Fruit fly (Drosophila melanogaster) whole organism, embryonic: Measurements from ENCODE around the gene CG7728.

Experiments used
- Antp ChIP-seq: fragments of 200-800 bp; sonication (Bioruptor generic); optimal IDR thresholded peaks from 3 replicates; lab custom pipeline; 2016; ENCODE audit warnings: missing biosample characterization, missing genetic modification characterization
- CG10147 ChIP-seq: fragments of 200-800 bp; sonication (Bioruptor generic); optimal IDR thresholded peaks from 2 replicates; lab custom pipeline; 2019; ENCODE audit warnings: missing biosample characterization, mild to moderate bottlenecking, missing genetic modification characterization, moderate library complexity
- CG10565 ChIP-seq: fragments of 200-800 bp; sonication (Bioruptor generic); optimal IDR thresholded peaks from 3 replicates; lab custom pipeline; 2016; ENCODE audit warnings: missing biosample characterization, mild to moderate bottlenecking, missing genetic modification characterization
- CG11560 ChIP-seq: fragments of 200-800 bp; sonication (Bioruptor generic); IDR thresholded peaks from 3 replicates; pipeline ENCODE4 v1.3.6; 2022; ENCODE audit warnings: missing biosample characterization, missing genetic modification characterization
- CG11723 ChIP-seq: fragments of 200-800 bp; sonication (Bioruptor generic); optimal IDR thresholded peaks from 2 replicates; lab custom pipeline; 2017; ENCODE audit warnings: missing biosample characterization, mild to moderate bottlenecking, missing genetic modification characterization
- CG12942 ChIP-seq: fragments of 200-800 bp; sonication (Bioruptor generic); optimal IDR thresholded peaks from 3 replicates; lab custom pipeline; 2016; ENCODE audit warnings: missing biosample characterization, missing genetic modification characterization
- CG13287 ChIP-seq: fragments of 200-800 bp; sonication (Bioruptor generic); IDR thresholded peaks from 2 replicates; pipeline ENCODE4 v1.3.6; 2022; ENCODE audit warnings: missing biosample characterization, missing genetic modification characterization; ENCODE audit not compliant: partially characterized antibody
- CG13424 ChIP-seq: fragments of 200-800 bp; sonication (Bioruptor generic); optimal IDR thresholded peaks from 2 replicates; lab custom pipeline; 2019; ENCODE audit warnings: missing biosample characterization, mild to moderate bottlenecking, missing genetic modification characterization, moderate library complexity
- CG14667 ChIP-seq: fragments of 200-800 bp; sonication (Bioruptor generic); IDR thresholded peaks from 2 replicates; pipeline ENCODE4 v1.3.6; 2022; ENCODE audit warnings: missing biosample characterization, missing genetic modification characterization
- CG14710 ChIP-seq: fragments of 200-800 bp; sonication (Bioruptor generic); optimal IDR thresholded peaks from 3 replicates; lab custom pipeline; 2019; ENCODE audit warnings: missing biosample characterization, mild to moderate bottlenecking, missing genetic modification characterization, moderate library complexity
- CG1529 ChIP-seq: fragments of 200-800 bp; sonication (Bioruptor generic); optimal IDR thresholded peaks from 3 replicates; lab custom pipeline; 2018; ENCODE audit warnings: missing biosample characterization, missing genetic modification characterization
- CG15479 ChIP-seq: fragments of 200-800 bp; sonication (Bioruptor generic); optimal IDR thresholded peaks from 3 replicates; lab custom pipeline; 2019; ENCODE audit warnings: missing biosample characterization, mild to moderate bottlenecking, missing genetic modification characterization, moderate library complexity
- CG2129 ChIP-seq: fragments of 200-800 bp; sonication (Bioruptor generic); IDR thresholded peaks from 2 replicates; pipeline ENCODE4 v1.3.6; 2022; ENCODE audit warnings: missing biosample characterization, missing genetic modification characterization; ENCODE audit not compliant: partially characterized antibody
- CG2202 ChIP-seq: fragments of 200-800 bp; sonication (Bioruptor generic); optimal IDR thresholded peaks from 2 replicates; lab custom pipeline; 2018; ENCODE audit warnings: missing biosample characterization, mild to moderate bottlenecking, missing genetic modification characterization
- CG3065 ChIP-seq: fragments of 200-800 bp; sonication (Bioruptor generic); optimal IDR thresholded peaks from 2 replicates; lab custom pipeline; 2016; ENCODE audit warnings: missing biosample characterization, missing genetic modification characterization
- CG31224 ChIP-seq: fragments of 200-800 bp; sonication (Bioruptor generic); IDR thresholded peaks from 2 replicates; pipeline ENCODE4 v1.3.6; 2022; ENCODE audit warnings: missing biosample characterization, missing genetic modification characterization
- CG32772 ChIP-seq: fragments of 200-800 bp; sonication (Bioruptor generic); IDR thresholded peaks from 2 replicates; pipeline ENCODE4 v1.3.6; 2022; ENCODE audit warnings: missing biosample characterization, missing genetic modification characterization
- CG3726 ChIP-seq: fragments of 200-800 bp; sonication (Bioruptor generic); IDR thresholded peaks from 3 replicates; pipeline ENCODE4, ENCODE4 v1.3.6; 2022; ENCODE audit warnings: missing biosample characterization, missing genetic modification characterization
- CG4404 ChIP-seq: fragments of 200-800 bp; sonication (Bioruptor generic); IDR thresholded peaks from 2 replicates; pipeline ENCODE4 v1.3.6; 2022; ENCODE audit warnings: missing biosample characterization, missing genetic modification characterization
- CG4617 ChIP-seq: fragments of 200-800 bp; sonication (Bioruptor generic); optimal IDR thresholded peaks from 3 replicates; lab custom pipeline; 2016; ENCODE audit warnings: missing biosample characterization, missing genetic modification characterization, borderline replicate concordance
- CG7963 ChIP-seq: fragments of 200-800 bp; sonication (Bioruptor generic); IDR thresholded peaks from 3 replicates; pipeline ENCODE4 v1.3.6; 2022; ENCODE audit warnings: missing biosample characterization, missing genetic modification characterization; ENCODE audit not compliant: partially characterized antibody
- CG8765 ChIP-seq: fragments of 200-800 bp; sonication (Bioruptor generic); IDR thresholded peaks from 2 replicates; pipeline ENCODE4 v1.3.6; 2022; ENCODE audit warnings: missing biosample characterization, missing genetic modification characterization
- Ets65A ChIP-seq: fragments of 200-800 bp; sonication (Bioruptor generic); peaks from one replicate; lab custom pipeline; 2016; ENCODE audit warnings: missing biosample characterization, missing genetic modification characterization
- Gug ChIP-seq: fragments of 200-800 bp; sonication (Bioruptor generic); IDR thresholded peaks from 4 replicates; pipeline ENCODE4 v1.3.6; 2022; ENCODE audit warnings: missing biosample characterization, missing genetic modification characterization
- Hr51 ChIP-seq, 2 experiments: fragments of 200-800 bp; sonication (Bioruptor generic); optimal IDR thresholded peaks; 2 replicates in 1 of 2; 3 replicates in 1 of 2; lab custom pipeline; 2016 to 2018; ENCODE audit warnings: missing biosample characterization in 2 of 2, missing genetic modification characterization in 2 of 2, mild to moderate bottlenecking in 1 of 2, moderate library complexity in 1 of 2
- Jarid2 ChIP-seq: fragments of 200-800 bp; sonication (Bioruptor generic); optimal IDR thresholded peaks from 3 replicates; lab custom pipeline; 2017; ENCODE audit warnings: mild to moderate bottlenecking, missing biosample characterization, missing genetic modification reagents, missing genetic modification characterization
- Xrp1 ChIP-seq: fragments of 200-800 bp; sonication (Bioruptor generic); IDR thresholded peaks from 2 replicates; pipeline ENCODE4 v1.3.6; 2022; ENCODE audit warnings: missing biosample characterization, missing genetic modification characterization
- al ChIP-seq: fragments of 200-800 bp; sonication (Bioruptor generic); IDR thresholded peaks from 2 replicates; pipeline ENCODE4 v1.3.6; 2022; ENCODE audit warnings: missing biosample characterization, missing genetic modification characterization
- bbx ChIP-seq: fragments of 200-800 bp; sonication (Bioruptor generic); IDR thresholded peaks from 2 replicates; pipeline ENCODE4 v1.3.6; 2022; ENCODE audit warnings: missing biosample characterization, missing genetic modification characterization; ENCODE audit not compliant: partially characterized antibody
- bigmax ChIP-seq: fragments of 200-800 bp; sonication (Bioruptor generic); optimal IDR thresholded peaks from 2 replicates; lab custom pipeline; 2018; ENCODE audit warnings: missing biosample characterization, mild to moderate bottlenecking, missing genetic modification characterization
- bsh ChIP-seq, 2 experiments: fragments of 200-800 bp; sonication (Bioruptor generic); optimal IDR thresholded peaks; 2 replicates each; lab custom pipeline; 2017 to 2018; ENCODE audit warnings: mild to moderate bottlenecking in 2 of 2, missing biosample characterization in 2 of 2, missing genetic modification characterization in 2 of 2, moderate library complexity in 1 of 2
- chinmo ChIP-seq: fragments of 200-800 bp; sonication (Bioruptor generic); IDR thresholded peaks from 4 replicates; pipeline ENCODE4 v1.3.6; 2022; ENCODE audit warnings: missing biosample characterization, missing genetic modification characterization; ENCODE audit not compliant: partially characterized antibody
- chm ChIP-seq: fragments of 200-800 bp; sonication (Bioruptor generic); IDR thresholded peaks from 2 replicates; pipeline ENCODE4 v1.3.6; 2022; ENCODE audit warnings: missing biosample characterization, missing genetic modification characterization
- corto ChIP-seq: fragments of 200-800 bp; sonication (Bioruptor generic); optimal IDR thresholded peaks from 2 replicates; lab custom pipeline; 2016; ENCODE audit warnings: missing biosample characterization, mild to moderate bottlenecking, missing genetic modification characterization, moderate library complexity
- crc ChIP-seq: fragments of 200-800 bp; sonication (Bioruptor generic); optimal IDR thresholded peaks from 2 replicates; lab custom pipeline; 2016; ENCODE audit warnings: missing biosample characterization, missing genetic modification characterization
- dimm ChIP-seq: fragments of 200-800 bp; sonication (Bioruptor generic); IDR thresholded peaks from 2 replicates; pipeline ENCODE4 v1.3.6; 2022; ENCODE audit warnings: missing biosample characterization, missing genetic modification characterization
- fru ChIP-seq: fragments of >200 bp; optimal IDR thresholded peaks from 2 replicates; lab custom pipeline; 2017
- gem ChIP-seq: fragments of 200-800 bp; sonication (Bioruptor generic); optimal IDR thresholded peaks from 2 replicates; lab custom pipeline; 2019; ENCODE audit warnings: missing biosample characterization, mild to moderate bottlenecking, missing genetic modification characterization, moderate library complexity
- lilli ChIP-seq: fragments of 200-800 bp; sonication (Bioruptor generic); optimal IDR thresholded peaks from 3 replicates; lab custom pipeline; 2016; ENCODE audit warnings: missing biosample characterization, missing genetic modification characterization
- mld ChIP-seq: fragments of 200-800 bp; sonication (Bioruptor generic); IDR thresholded peaks from 3 replicates; pipeline ENCODE4 v1.3.6; 2022; ENCODE audit warnings: missing biosample characterization, missing genetic modification characterization; ENCODE audit not compliant: partially characterized antibody
- p53 ChIP-seq: fragments of 200-800 bp; sonication (Bioruptor generic); optimal IDR thresholded peaks from 2 replicates; lab custom pipeline; 2016; ENCODE audit warnings: missing biosample characterization, missing genetic modification characterization
- pb ChIP-seq: fragments of 200-800 bp; sonication (Bioruptor generic); optimal IDR thresholded peaks from 3 replicates; lab custom pipeline; 2016; ENCODE audit warnings: missing biosample characterization, missing genetic modification characterization
- pfk ChIP-seq: fragments of 200-800 bp; sonication (Bioruptor generic); optimal IDR thresholded peaks from 2 replicates; lab custom pipeline; 2018; ENCODE audit warnings: missing biosample characterization, mild to moderate bottlenecking, missing genetic modification characterization, moderate library complexity
- pho ChIP-seq: fragments of 200-800 bp; sonication (Bioruptor generic); optimal IDR thresholded peaks from 2 replicates; lab custom pipeline; 2016; ENCODE audit warnings: missing biosample characterization, missing genetic modification characterization
- pum ChIP-seq: fragments of 200-800 bp; sonication (Bioruptor generic); optimal IDR thresholded peaks from 2 replicates; lab custom pipeline; 2016; ENCODE audit warnings: missing biosample characterization, missing genetic modification characterization
- stwl ChIP-seq: fragments of 200-800 bp; sonication (Bioruptor generic); optimal IDR thresholded peaks from 3 replicates; lab custom pipeline; 2018; ENCODE audit warnings: missing biosample characterization, mild to moderate bottlenecking, missing genetic modification characterization, moderate library complexity
- sug ChIP-seq: fragments of 200-800 bp; optimal IDR thresholded peaks from 2 replicates; lab custom pipeline; 2019; ENCODE audit warnings: missing biosample characterization, mild to moderate bottlenecking, missing genetic modification characterization, moderate library complexity
- tap ChIP-seq: fragments of 200-800 bp; optimal IDR thresholded peaks from 3 replicates; lab custom pipeline; 2019; ENCODE audit warnings: missing biosample characterization, mild to moderate bottlenecking, missing genetic modification characterization, moderate library complexity
- vnd ChIP-seq: fragments of 200-800 bp; sonication (Bioruptor generic); IDR thresholded peaks from 3 replicates; pipeline ENCODE4 v1.3.6; 2022; ENCODE audit warnings: missing biosample characterization, missing genetic modification characterization; ENCODE audit not compliant: partially characterized antibody

CG7728 gene

DNA sequence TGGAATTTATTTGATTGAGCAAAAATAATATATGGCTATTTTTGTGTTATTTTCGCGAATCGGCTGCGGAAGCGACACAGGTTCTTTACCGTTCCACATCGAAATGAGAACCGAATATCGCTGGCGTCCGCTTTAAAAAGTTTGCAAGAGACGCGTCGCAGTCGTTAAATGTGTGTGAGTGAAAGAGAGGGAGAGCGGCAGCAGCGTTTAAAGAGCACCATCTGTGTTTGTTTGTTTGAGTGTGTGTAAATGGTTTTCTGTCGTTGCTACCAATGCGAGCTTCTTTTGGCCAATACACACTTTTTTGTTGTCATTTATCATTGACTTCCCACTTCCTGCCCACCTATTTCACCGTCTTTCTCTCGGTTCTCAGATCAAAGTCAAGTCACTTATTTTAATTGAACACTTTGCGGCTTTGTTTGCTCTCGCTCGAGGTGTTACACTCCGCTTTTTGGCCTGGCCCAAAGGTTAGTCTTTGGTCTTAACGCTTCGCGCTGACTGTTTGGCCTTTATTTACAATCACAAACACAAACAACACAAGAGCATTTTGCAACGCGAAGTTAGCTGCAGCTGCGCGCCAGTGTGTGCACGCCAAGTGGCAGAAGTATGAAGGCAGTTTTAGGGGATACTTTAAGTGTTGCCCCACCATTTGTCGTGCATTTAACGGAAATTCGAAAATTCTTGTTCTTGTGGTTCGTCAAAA, 4.2 kb upstream of the CG7728 start, which contains the start of gene CG3764 (continued):
- TF ChIP-seq CG2202 (tag; lab: Kevin White, UChicago) (peak; percentile 78), pum (GFP tag; lab: Kevin White, UChicago) (peak; percentile 46), bigmax (peak; percentile 70), chm (GFP tag; lab: Robert Waterston, UW) (peak; percentile 88), CG14710 (tag; lab: Kevin White, UChicago) (peak; percentile 100), Gug (GFP tag; lab: Robert Waterston, UW) (0 out of 4 replicates have a peak, but pooled peaks have one; percentile 10), gem (tag; lab: Kevin White, UChicago) (peak; percentile 60), CG13287 (GFP tag; lab: Robert Waterston, UW) (peak; percentile 61), vnd (GFP tag; lab: Robert Waterston, UW) (no peak), p53 (GFP tag; lab: Kevin White, UChicago) (peak; percentile 77), CG31224 (GFP tag; lab: Robert Waterston, UW) (peak; percentile 29; the same call in 1 of the 2 replicates), Antp (GFP tag; lab: Kevin White, UChicago) (peak; percentile 63), CG7963 (no peak), bsh (GFP tag; optimal IDR thresholded peaks at IDR 0.05; lab: Kevin White, UChicago) (peak; percentile 24 to 69), CG3726 (peak; percentile 48; the same call in 1 of the 3 replicates), pho (GFP tag; lab: Kevin White, UChicago) (peak; percentile 64), CG32772 (GFP tag; lab: Robert Waterston, UW) (no peak), dimm (GFP tag; lab: Robert Waterston, UW) (no peak), CG1529 (GFP tag; lab: Kevin White, UChicago) (peak; percentile 77), mld (GFP tag; lab: Robert Waterston, UW) (no peak), CG2129 (GFP tag; lab: Robert Waterston, UW) (no peak), CG11723 (GFP tag; lab: Kevin White, UChicago) (peak; percentile 78), stwl (peak; percentile 88), lilli (GFP tag; lab: Kevin White, UChicago) (peak; percentile 42), CG14667 (GFP tag; lab: Robert Waterston, UW) (no peak), CG12942 (GFP tag; lab: Kevin White, UChicago) (peak; percentile 71), Ets65A (peak; percentile 92), CG4617 (GFP tag; lab: Kevin White, UChicago) (peak; percentile 86), CG10147 (GFP tag; lab: Kevin White, UChicago) (peak; percentile 73), CG8765 (GFP tag; lab: Robert Waterston, UW) (no peak), tap (tag; lab: Kevin White, UChicago) (peak; percentile 76), bbx (peak; percentile 65), sug (tag; lab: Kevin White, UChicago) (peak; percentile 80), Jarid2 (GFP tag; lab: Kevin White, UChicago) (peak; percentile 56), CG4404 (peak; percentile 10; the same call in 1 of the 2 replicates), Xrp1 (GFP tag; lab: Robert Waterston, UW) (peak; percentile 65), CG15479 (no peak), crc (GFP tag; lab: Kevin White, UChicago) (peak; percentile 34), CG3065 (GFP tag; lab: Kevin White, UChicago) (peak; percentile 38), pb (GFP tag; lab: Kevin White, UChicago) (peak; percentile 84), corto (no peak), CG11560 (no peak), CG10565 (GFP tag; lab: Kevin White, UChicago) (no peak), CG13424 (tag; lab: Kevin White, UChicago) (peak; percentile 76), chinmo (GFP tag; lab: Robert Waterston, UW) (peak; percentile 99), al (no peak), fru (no peak), pfk (peak; percentile 74), Hr51 (GFP tag; optimal IDR thresholded peaks at IDR 0.05; lab: Kevin White, UChicago) (peak; percentile 55 to 75)
